Fruit fly (Drosophila melanogaster) whole organism, embryonic: ENCODE data around the gene CG32801.

Source experiments
- B-H1 ChIP-seq: fragments of 200-800 bp; sonication (Bioruptor generic); IDR thresholded peaks from 3 replicates; pipeline ENCODE4 v1.3.6; 2022; ENCODE audit warnings: missing biosample characterization, missing genetic modification characterization
- Blimp-1 ChIP-seq: fragments of 200-800 bp; sonication (Bioruptor generic); optimal IDR thresholded peaks from 3 replicates; lab custom pipeline; 2018; ENCODE audit warnings: missing biosample characterization, missing genetic modification characterization, mild to moderate bottlenecking, moderate library complexity, missing genetic modification reagents
- CG10431 ChIP-seq: fragments of 200-800 bp; sonication (Bioruptor generic); optimal IDR thresholded peaks from 3 replicates; lab custom pipeline; 2018; ENCODE audit warnings: missing biosample characterization, mild to moderate bottlenecking, missing genetic modification characterization
- CG17361 ChIP-seq: fragments of 200-800 bp; sonication (Bioruptor generic); IDR thresholded peaks from 3 replicates; pipeline ENCODE4 v1.3.6; 2022; ENCODE audit warnings: missing biosample characterization, missing genetic modification characterization
- CG17385 ChIP-seq: fragments of 200-800 bp; sonication (Bioruptor generic); optimal IDR thresholded peaks from 3 replicates; lab custom pipeline; 2018; ENCODE audit warnings: missing biosample characterization, mild to moderate bottlenecking, missing genetic modification characterization
- CG30403 ChIP-seq: fragments of 200-800 bp; sonication (Bioruptor generic); optimal IDR thresholded peaks from 3 replicates; lab custom pipeline; 2016; ENCODE audit warnings: missing biosample characterization, missing genetic modification characterization
- CG3163 ChIP-seq: fragments of 200-800 bp; sonication (Bioruptor generic); optimal IDR thresholded peaks from 3 replicates; lab custom pipeline; 2016; ENCODE audit warnings: missing biosample characterization, missing genetic modification characterization
- CG33213 ChIP-seq: fragments of 200-800 bp; sonication (Bioruptor generic); optimal IDR thresholded peaks from 3 replicates; lab custom pipeline; 2016; ENCODE audit warnings: missing biosample characterization, missing genetic modification characterization
- CG3847 ChIP-seq: fragments of 200-800 bp; sonication (Bioruptor generic); IDR thresholded peaks from 2 replicates; pipeline ENCODE4 v1.3.6; 2022; ENCODE audit warnings: missing biosample characterization, missing genetic modification characterization
- CG42726 ChIP-seq: fragments of 200-800 bp; sonication (Bioruptor generic); IDR thresholded peaks from 2 replicates; pipeline ENCODE4 v1.3.6; 2022; ENCODE audit warnings: missing biosample characterization, missing genetic modification characterization; ENCODE audit not compliant: partially characterized antibody
- CG4360 ChIP-seq: fragments of 200-800 bp; sonication (Bioruptor generic); IDR thresholded peaks from 2 replicates; pipeline ENCODE4 v1.3.6; 2022; ENCODE audit warnings: missing biosample characterization, missing genetic modification characterization
- CG43689 ChIP-seq: fragments of 200-800 bp; sonication (Bioruptor generic); IDR thresholded peaks from 2 replicates; pipeline ENCODE4 v1.3.6; 2022; ENCODE audit warnings: missing biosample characterization, missing genetic modification characterization
- CG7556 ChIP-seq: fragments of 200-800 bp; sonication (Bioruptor generic); optimal IDR thresholded peaks from 2 replicates; lab custom pipeline; 2017; ENCODE audit warnings: missing biosample characterization, mild to moderate bottlenecking, missing genetic modification characterization
- CG8924 ChIP-seq: fragments of 200-800 bp; optimal IDR thresholded peaks from 3 replicates; lab custom pipeline; 2019; ENCODE audit warnings: missing biosample characterization, mild to moderate bottlenecking, missing genetic modification characterization, moderate library complexity
- CoRest ChIP-seq: fragments of 200-800 bp; sonication (Bioruptor generic); optimal IDR thresholded peaks from 3 replicates; lab custom pipeline; 2018; ENCODE audit warnings: missing biosample characterization, mild to moderate bottlenecking, missing genetic modification characterization, moderate library complexity
- D ChIP-seq, 2 experiments: fragments of 200-800 bp in 1 of 2; fragments of >200 bp in 1 of 2; sonication (Bioruptor generic) in 1 of 2; optimal IDR thresholded peaks; 2 replicates in 1 of 2; 3 replicates in 1 of 2; lab custom pipeline; 2017; ENCODE audit warnings: mild to moderate bottlenecking in 1 of 2, missing biosample characterization in 1 of 2, missing genetic modification characterization in 1 of 2, missing genetic modification reagents in 1 of 2
- Doc3 ChIP-seq: fragments of 200-800 bp; sonication (Bioruptor generic); IDR thresholded peaks from 3 replicates; pipeline ENCODE4 v1.3.6; 2022; ENCODE audit warnings: missing biosample characterization, missing genetic modification characterization; ENCODE audit not compliant: partially characterized antibody
- Dp ChIP-seq: fragments of 200-800 bp; sonication (Bioruptor generic); optimal IDR thresholded peaks from 2 replicates; lab custom pipeline; 2018; ENCODE audit warnings: missing biosample characterization, mild to moderate bottlenecking, missing genetic modification characterization, moderate library complexity
- Elba2 ChIP-seq: fragments of 200-800 bp; sonication (Bioruptor generic); optimal IDR thresholded peaks from 3 replicates; lab custom pipeline; 2016; ENCODE audit warnings: missing biosample characterization, missing genetic modification characterization
- Ets65A ChIP-seq: fragments of 200-800 bp; sonication (Bioruptor generic); peaks from one replicate; lab custom pipeline; 2016; ENCODE audit warnings: missing biosample characterization, missing genetic modification characterization
- Gsc ChIP-seq: fragments of 200-800 bp; sonication (Bioruptor generic); IDR thresholded peaks from 2 replicates; pipeline ENCODE4 v1.3.6; 2022; ENCODE audit warnings: missing biosample characterization, missing genetic modification characterization
- HHEX ChIP-seq: fragments of 200-800 bp; sonication (Bioruptor generic); optimal IDR thresholded peaks from 3 replicates; lab custom pipeline; 2017; ENCODE audit warnings: missing biosample characterization, mild to moderate bottlenecking, missing genetic modification characterization, missing genetic modification reagents
- Jarid2 ChIP-seq: fragments of 200-800 bp; sonication (Bioruptor generic); optimal IDR thresholded peaks from 3 replicates; lab custom pipeline; 2017; ENCODE audit warnings: mild to moderate bottlenecking, missing biosample characterization, missing genetic modification reagents, missing genetic modification characterization
- Kr ChIP-seq: fragments of 200-800 bp; sonication (Bioruptor generic); optimal IDR thresholded peaks from 2 replicates; lab custom pipeline; 2017; ENCODE audit warnings: missing biosample characterization, mild to moderate bottlenecking, missing genetic modification characterization
- MESR4 ChIP-seq: fragments of 200-800 bp; sonication (Bioruptor generic); optimal IDR thresholded peaks from 2 replicates; lab custom pipeline; 2018; ENCODE audit warnings: missing biosample characterization, mild to moderate bottlenecking, missing genetic modification characterization, moderate library complexity
- Pdp1 ChIP-seq, 2 experiments: fragments of 200-800 bp; sonication (Bioruptor generic); optimal IDR thresholded peaks; 3 replicates each; lab custom pipeline; 2016; ENCODE audit warnings: missing biosample characterization in 2 of 2, missing genetic modification characterization in 2 of 2, mild to moderate bottlenecking in 1 of 2, moderate library complexity in 1 of 2
- Rfx ChIP-seq: fragments of 200-800 bp; sonication (Bioruptor generic); IDR thresholded peaks from 2 replicates; pipeline ENCODE4 v1.3.6; 2022; ENCODE audit warnings: missing biosample characterization, missing genetic modification characterization
- Sox100B ChIP-seq: fragments of 200-800 bp; sonication (Bioruptor generic); optimal IDR thresholded peaks from 3 replicates; lab custom pipeline; 2018; ENCODE audit warnings: missing biosample characterization, mild to moderate bottlenecking, missing genetic modification characterization
- Stat92E ChIP-seq, 3 experiments: fragments of >200 bp in 2 of 3; fragments of 200-800 bp in 1 of 3; sonication (Bioruptor generic) in 1 of 3; optimal IDR thresholded peaks; 2 replicates each; lab custom pipeline; 2017 to 2019; ENCODE audit warnings: missing biosample characterization in 3 of 3, missing genetic modification characterization in 3 of 3, mild to moderate bottlenecking in 1 of 3, moderate library complexity in 1 of 3
- Trl ChIP-seq, 3 experiments: fragments of >200 bp in 2 of 3; fragments of 200-800 bp in 1 of 3; sonication (Bioruptor generic) in 1 of 3; optimal IDR thresholded peaks; 2 replicates in 1 of 3; 3 replicates in 2 of 3; lab custom pipeline; 2016 to 2017; ENCODE audit warnings: missing biosample characterization in 1 of 3, missing genetic modification characterization in 1 of 3
- ab ChIP-seq: fragments of 200-800 bp; sonication (Bioruptor generic); optimal IDR thresholded peaks from 2 replicates; lab custom pipeline; 2016; ENCODE audit warnings: missing biosample characterization, missing genetic modification characterization
- ato ChIP-seq: fragments of 200-800 bp; sonication (Bioruptor generic); IDR thresholded peaks from 2 replicates; pipeline ENCODE4 v1.3.6; 2022; ENCODE audit warnings: missing biosample characterization, missing genetic modification characterization; ENCODE audit not compliant: partially characterized antibody
- cad ChIP-seq: fragments of >200 bp; optimal IDR thresholded peaks from 2 replicates; lab custom pipeline; 2017; ENCODE audit warnings: missing biosample characterization, missing genetic modification characterization
- cg ChIP-seq: fragments of 200-800 bp; sonication (Bioruptor generic); optimal IDR thresholded peaks from 3 replicates; lab custom pipeline; 2019; ENCODE audit warnings: missing biosample characterization, mild to moderate bottlenecking, missing genetic modification characterization, moderate library complexity
- chm ChIP-seq: fragments of 200-800 bp; sonication (Bioruptor generic); IDR thresholded peaks from 2 replicates; pipeline ENCODE4 v1.3.6; 2022; ENCODE audit warnings: missing biosample characterization, missing genetic modification characterization
- esg ChIP-seq: fragments of 200-800 bp; sonication (Bioruptor generic); conservative IDR thresholded peaks from 2 replicates; pipeline ENCODE4 v1.3.6; 2022; ENCODE audit warnings: missing biosample characterization, missing genetic modification characterization
- eve ChIP-seq, 2 experiments: fragments of >200 bp; optimal IDR thresholded peaks; 2 replicates each; lab custom pipeline; 2017; ENCODE audit warnings: missing biosample characterization in 2 of 2, missing genetic modification characterization in 2 of 2
- h ChIP-seq: fragments of >200 bp; optimal IDR thresholded peaks from 2 replicates; lab custom pipeline; 2017
- kay ChIP-seq: fragments of 200-800 bp; sonication (Bioruptor generic); optimal IDR thresholded peaks from 2 replicates; lab custom pipeline; 2016; ENCODE audit warnings: missing biosample characterization, missing genetic modification characterization
- kni ChIP-seq: fragments of 200-800 bp; sonication (Bioruptor generic); optimal IDR thresholded peaks from 3 replicates; lab custom pipeline; 2017; ENCODE audit warnings: mild to moderate bottlenecking, missing biosample characterization, missing genetic modification reagents, missing genetic modification characterization
- pnt ChIP-seq: fragments of 200-800 bp; sonication (Bioruptor generic); optimal IDR thresholded peaks from 3 replicates; lab custom pipeline; 2016; ENCODE audit warnings: missing biosample characterization, missing genetic modification characterization
- pros ChIP-seq: fragments of 200-800 bp; sonication (Bioruptor generic); optimal IDR thresholded peaks from 3 replicates; lab custom pipeline; 2019; ENCODE audit warnings: missing biosample characterization, mild to moderate bottlenecking, missing genetic modification characterization, moderate library complexity
- psq ChIP-seq: fragments of 200-800 bp; sonication (Bioruptor generic); optimal IDR thresholded peaks from 2 replicates; lab custom pipeline; 2017; ENCODE audit warnings: missing biosample characterization, missing genetic modification characterization
- row ChIP-seq: fragments of 200-800 bp; sonication (Bioruptor generic); IDR thresholded peaks from 3 replicates; pipeline ENCODE4 v1.3.6; 2022; ENCODE audit warnings: missing biosample characterization, missing genetic modification characterization
- sqz ChIP-seq: fragments of 200-800 bp; sonication (Bioruptor generic); optimal IDR thresholded peaks from 3 replicates; lab custom pipeline; 2018; ENCODE audit warnings: missing biosample characterization, mild to moderate bottlenecking, missing genetic modification characterization
- twi ChIP-seq: fragments of 200-800 bp; optimal IDR thresholded peaks from 2 replicates; lab custom pipeline; 2019; ENCODE audit warnings: missing biosample characterization, mild to moderate bottlenecking, missing genetic modification characterization, moderate library complexity
- yki ChIP-seq: fragments of >200 bp; optimal IDR thresholded peaks from 3 replicates; lab custom pipeline; 2018
- z ChIP-seq: fragments of 200-800 bp; sonication (Bioruptor generic); IDR thresholded peaks from 3 replicates; pipeline ENCODE4 v1.3.6; 2022; ENCODE audit warnings: missing biosample characterization, missing genetic modification characterization
- zen2 ChIP-seq: fragments of 200-800 bp; sonication (Bioruptor generic); IDR thresholded peaks from 3 replicates; pipeline ENCODE4 v1.3.6; 2022; ENCODE audit warnings: missing biosample characterization, missing genetic modification characterization; ENCODE audit not compliant: partially characterized antibody

The CG32801 gene

DNA sequence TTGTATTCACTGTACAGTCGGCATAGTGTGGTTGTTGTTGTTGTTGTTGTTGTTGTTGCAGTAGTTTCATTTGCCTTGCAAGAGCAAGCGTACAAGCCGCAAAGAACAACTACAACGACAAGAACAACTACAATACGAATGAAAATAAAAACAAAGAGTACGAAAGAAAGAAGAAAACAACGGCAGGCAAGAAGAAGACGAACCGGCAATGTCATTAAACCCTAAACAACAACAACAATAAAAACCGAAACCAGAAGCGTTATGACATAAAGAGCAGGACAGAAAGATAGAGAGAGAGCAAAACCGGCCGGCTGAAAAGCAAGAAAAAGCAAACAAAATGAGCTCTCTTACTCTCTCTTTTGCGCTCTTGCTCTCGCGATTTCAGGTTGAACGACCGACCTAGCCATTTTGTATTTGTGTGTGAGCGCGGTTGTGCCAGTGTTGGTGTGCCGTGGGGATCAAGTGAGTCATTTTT lies 45.0 kb upstream of the CG32801 start (continued):
- TF ChIP-seq Jarid2 (GFP tag; lab: Kevin White, UChicago): no peak
- peak; percentile 41 for TF ChIP-seq psq
- TF ChIP-seq HHEX (GFP tag; lab: Kevin White, UChicago): no peak
- TF ChIP-seq ato (GFP tag; lab: Robert Waterston, UW): no peak
- no peak for TF ChIP-seq Doc3 (GFP tag; lab: Robert Waterston, UW)
- peak; percentile 78 for TF ChIP-seq yki (lab: Kevin White, UChicago)
- TF ChIP-seq ab (GFP tag; lab: Kevin White, UChicago): no peak
- TF ChIP-seq cad (GFP tag; lab: Kevin White, UChicago): peak; percentile 52
- TF ChIP-seq Kr (GFP tag; lab: Kevin White, UChicago): peak; percentile 5
- peak; percentile 22; the same call in 1 of the 3 replicates for TF ChIP-seq CG17361 (GFP tag; lab: Robert Waterston, UW)
- no peak for TF ChIP-seq CG43689 (GFP tag; lab: Robert Waterston, UW)
- TF ChIP-seq Pdp1 (GFP tag; optimal IDR thresholded peaks at IDR 0.05; lab: Kevin White, UChicago): peak in 1 of 2 experiments; percentile 94
- TF ChIP-seq CG7556 (GFP tag; lab: Kevin White, UChicago): peak; percentile 39
- TF ChIP-seq CG42726 (GFP tag; lab: Robert Waterston, UW): 0 out of 2 replicates have a peak, but pooled peaks have one; percentile 3
- no peak for TF ChIP-seq Gsc (GFP tag; lab: Robert Waterston, UW)
- no peak for TF ChIP-seq Blimp-1 (GFP tag; lab: Kevin White, UChicago)
- peak; percentile 86 for TF ChIP-seq pros (GFP tag; lab: Kevin White, UChicago)
- no peak for TF ChIP-seq CG33213 (GFP tag; lab: Kevin White, UChicago)
- no peak for TF ChIP-seq row
- peak; percentile 51 for TF ChIP-seq Sox100B
- peak; percentile 91 for TF ChIP-seq CG17385 (GFP tag; lab: Kevin White, UChicago)
- peak; percentile 92 for TF ChIP-seq CG3163
- TF ChIP-seq Trl (optimal IDR thresholded peaks at IDR 0.05; lab: Kevin White, UChicago): peak; percentile 92 to 93
- no peak for TF ChIP-seq Trl (GFP tag; optimal IDR thresholded peaks at IDR 0.05; lab: Kevin White, UChicago)
- peak; percentile 80 for TF ChIP-seq cg (GFP tag; lab: Kevin White, UChicago)
- TF ChIP-seq CG4360 (GFP tag; lab: Robert Waterston, UW): peak; percentile 97
- TF ChIP-seq z: 0 out of 3 replicates have a peak, but pooled peaks have one; percentile 34
- TF ChIP-seq B-H1 (GFP tag; lab: Robert Waterston, UW): no peak
- TF ChIP-seq MESR4 (GFP tag; lab: Kevin White, UChicago): no peak
- TF ChIP-seq kni (GFP tag; lab: Kevin White, UChicago): peak; percentile 1
- peak; percentile 17 for TF ChIP-seq kay (GFP tag; lab: Kevin White, UChicago)
- TF ChIP-seq CG30403 (GFP tag; lab: Kevin White, UChicago): no peak
- TF ChIP-seq twi (tag; lab: Kevin White, UChicago): no peak
- no peak for TF ChIP-seq pnt
- no peak for TF ChIP-seq Stat92E (GFP tag; optimal IDR thresholded peaks at IDR 0.05; lab: Kevin White, UChicago)
- peak; percentile 18 for TF ChIP-seq CG10431 (GFP tag; lab: Kevin White, UChicago)
- peak; percentile 11 for TF ChIP-seq CG8924
- TF ChIP-seq, all 482 proteins: peak for 31

DNA sequence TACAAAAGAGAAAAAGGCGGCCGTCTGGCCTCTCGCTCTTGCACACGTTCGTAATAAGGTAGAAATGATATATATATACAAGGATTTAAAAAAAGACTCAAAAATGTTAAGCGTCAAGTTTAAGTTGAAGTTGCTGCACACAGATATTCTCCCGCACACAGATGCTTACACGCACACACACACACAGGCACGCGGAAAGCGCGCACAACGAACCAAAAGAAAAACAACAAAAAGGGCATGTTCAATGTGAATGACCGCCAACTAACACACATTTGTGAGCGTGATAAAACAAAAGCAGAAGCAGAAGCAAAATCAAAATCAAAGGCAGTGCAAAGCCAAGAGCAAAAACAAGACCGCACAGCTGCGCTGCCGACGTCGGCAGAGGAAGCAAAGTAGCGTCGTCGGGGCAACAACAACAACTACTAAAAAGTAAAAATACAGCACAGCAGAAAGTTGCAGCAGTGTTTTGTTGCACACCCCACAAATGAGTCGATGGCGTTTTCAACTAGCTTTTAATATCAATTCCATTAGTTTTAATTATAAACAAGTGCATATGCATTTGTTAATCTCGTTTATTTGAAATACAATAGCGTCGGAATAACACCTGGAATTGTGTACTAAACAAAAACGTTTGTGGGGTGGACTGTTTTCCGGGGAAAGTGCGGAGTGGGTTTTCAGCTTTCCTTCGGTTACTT lies 44.3 kb upstream of the CG32801 start:
- TF ChIP-seq Ets65A (GFP tag; lab: Kevin White, UChicago) (peak; percentile 98), Elba2 (peak; percentile 64), Rfx (GFP tag; lab: Robert Waterston, UW) (peak; percentile 87), sqz (GFP tag; lab: Kevin White, UChicago) (peak; percentile 94), CG3847 (GFP tag; lab: Robert Waterston, UW) (peak; percentile 86), D (optimal IDR thresholded peaks at IDR 0.05; lab: Kevin White, UChicago) (no peak), D (GFP tag; optimal IDR thresholded peaks at IDR 0.05; lab: Kevin White, UChicago) (peak; percentile 98), kni (GFP tag; lab: Kevin White, UChicago) (peak; percentile 95), B-H1 (GFP tag; lab: Robert Waterston, UW) (peak; percentile 92), chm (peak; percentile 95), Dp (peak; percentile 3), esg (peak; percentile 91), eve (GFP tag; optimal IDR thresholded peaks at IDR 0.05; lab: Kevin White, UChicago) (peak; percentile 88 to 98), CoRest (tag; lab: Kevin White, UChicago) (peak; percentile 96), zen2 (no peak), h (lab: Kevin White, UChicago) (no peak)
